Worm (Caenorhabditis elegans) whole organism, dauer: ENCODE data around the gene R11A8.1.

Experiments
- unc-62 ChIP-seq: sonication (generic microtip); optimal IDR thresholded peaks from 2 replicates; lab custom pipeline; 2017; ENCODE audit warnings: missing biosample characterization, missing genetic modification reagents, missing genetic modification characterization

The R11A8.1 gene

ce11 chrIV:10357072-10357471 lies at the start of gene R11A8.1:
R11A8.1 (minus strand) TSS chrIV:10357172.
- no peak for TF ChIP-seq unc-62

- no peak for TF ChIP-seq unc-62
Observed at ce11 chrIV:10403193-10404058, 46.5 kb upstream of the R11A8.1 start, which contains the start of gene gpa-7. gpa-7 (plus strand) TSS chrIV:10404008.

ce11 chrIV:10398244-10398643 lies 41.3 kb upstream of the R11A8.1 start:
- TF ChIP-seq unc-62 = no peak

- no peak for TF ChIP-seq unc-62
Observed at ce11 chrIV:10396827-10397226, 39.9 kb upstream of the R11A8.1 start.

ce11 chrIV:10394858-10395257 lies 37.9 kb upstream of the R11A8.1 start, which contains the start of gene R10H10.4:
R10H10.4 (minus strand) TSS chrIV:10394958.
- no peak for TF ChIP-seq unc-62

ce11 chrIV:10391827-10392226 lies 34.9 kb upstream of the R11A8.1 start, which contains the start of gene spe-26:
spe-26 (minus strand) TSS chrIV:10391927.
- no peak for TF ChIP-seq unc-62

- TF ChIP-seq unc-62 = no peak
Observed at ce11 chrIV:10388263-10388662, 31.3 kb upstream of the R11A8.1 start, which contains the start of gene R10H10.3. R10H10.3 (plus strand) TSS chrIV:10388505.

ce11 chrIV:10387113-10387512 lies 30.1 kb upstream of the R11A8.1 start, which contains the start of gene nfu-1:
nfu-1 (plus strand) TSS chrIV:10387413.
- no peak for TF ChIP-seq unc-62

- TF ChIP-seq unc-62 = no peak
Observed at ce11 chrIV:10382894-10383293, 25.9 kb upstream of the R11A8.1 start.

ce11 chrIV:10381035-10381434 lies 24.1 kb upstream of the R11A8.1 start:
- TF ChIP-seq unc-62 = no peak

- TF ChIP-seq unc-62 = no peak
Observed at ce11 chrIV:10380626-10381025, 23.7 kb upstream of the R11A8.1 start.

- TF ChIP-seq unc-62 = no peak
Observed at ce11 chrIV:10374601-10375000, 17.6 kb upstream of the R11A8.1 start, which contains the start of gene mask-1. mask-1 (plus strand) TSS chrIV:10374901.

ce11 chrIV:10373772-10374288 lies 16.9 kb upstream of the R11A8.1 start, which contains the start of gene mpz-5:
mpz-5 (minus strand) TSS chrIV:10373822.
- no peak for TF ChIP-seq unc-62

ce11 chrIV:10368326-10368725 lies 11.4 kb upstream of the R11A8.1 start, which contains the start of gene iars-1:
iars-1 (plus strand) TSS chrIV:10368601.
- TF ChIP-seq unc-62 = no peak

- no peak for TF ChIP-seq unc-62
Observed at ce11 chrIV:10367740-10368246, 10.8 kb upstream of the R11A8.1 start, which contains the start of gene pges-2. pges-2 (minus strand) TSS chrIV:10367790.

ce11 chrIV:10366018-10366417 lies 9.0 kb upstream of the R11A8.1 start, which contains the start of gene sir-2.1:
sir-2.1 (minus strand) TSS chrIV:10366229.
- no peak for TF ChIP-seq unc-62

- no peak for TF ChIP-seq unc-62
Observed at ce11 chrIV:10360336-10360735, 3.4 kb upstream of the R11A8.1 start, which contains the start of gene ugt-59. ugt-59 (plus strand) TSS chrIV:10360636.
